Worm (Caenorhabditis elegans): ENCODE results near the gene gur-4.

Gene gur-4

ce11 chrII:14126841-14127240, 22.3 kb downstream of the gur-4 start, which contains the start of gene K09E4.3:
Gene K09E4.3 (minus strand): TSS chrII:14126941.
- TF ChIP-seq zfh-2 (GFP tag; conservative IDR thresholded peaks at IDR 0.05) (0 out of 2 replicates have a peak, but pooled peaks have one; percentile 27), Y95B8A.8 (GFP tag; IDR thresholded peaks at IDR 0.05) (no peak)

- TF ChIP-seq zfh-2 (GFP tag; conservative IDR thresholded peaks at IDR 0.05) (peak; percentile 73), pbrm-1 (GFP tag; IDR thresholded peaks at IDR 0.05) (no peak)
These were observed 24.6 kb downstream of the gur-4 start for ce11 chrII:14129191-14129590.

ce11 chrII:14132733-14133132, 28.2 kb downstream of the gur-4 start, which contains the start of gene algn-3:
Gene algn-3 (minus strand): TSS chrII:14132833.
- TF ChIP-seq F33H1.4 (GFP tag; IDR thresholded peaks at IDR 0.05) (no peak), rpc-1 (optimal IDR thresholded peaks at IDR 0.05) (no peak), rpc-1 (tag; optimal IDR thresholded peaks at IDR 0.05) (no peak), let-607 (tag; optimal IDR thresholded peaks at IDR 0.05) (no peak), rcor-1 (GFP tag; IDR thresholded peaks at IDR 0.05) (no peak), lin-26 (GFP tag; IDR thresholded peaks at IDR 0.05) (no peak)

- TF ChIP-seq cebp-1 (GFP tag; IDR thresholded peaks at IDR 0.05) (no peak), cebp-1 (tag; optimal IDR thresholded peaks at IDR 0.05) (no peak), aptf-2 (GFP tag; conservative IDR thresholded peaks at IDR 0.05) (no peak), B0261.1 (tag; optimal IDR thresholded peaks at IDR 0.05) (no peak), dpff-1 (tag; optimal IDR thresholded peaks at IDR 0.05) (no peak), nhr-120 (GFP tag; IDR thresholded peaks at IDR 0.05) (no peak), F49E8.2 (tag; optimal IDR thresholded peaks at IDR 0.05; ENCODE audit: insufficient read depth) (no peak), egl-44 (GFP tag; IDR thresholded peaks at IDR 0.05) (no peak), B0336.3 (GFP tag; IDR thresholded peaks at IDR 0.05) (no peak), egrh-3 (GFP tag; IDR thresholded peaks at IDR 0.05) (peak; percentile 24; the same call in 1 of the 2 replicates), zim-3 (tag; optimal IDR thresholded peaks at IDR 0.05) (no peak), Y95B8A.8 (GFP tag; IDR thresholded peaks at IDR 0.05) (no peak), repo-1 (tag; optimal IDR thresholded peaks at IDR 0.05) (no peak), hsf-1 (GFP tag; IDR thresholded peaks at IDR 0.05) (no peak), lsl-1 (GFP tag; optimal IDR thresholded peaks at IDR 0.05) (no peak), lag-1 (GFP tag; IDR thresholded peaks at IDR 0.05) (no peak), snpc-1.3 (tag; optimal IDR thresholded peaks at IDR 0.05; ENCODE audit: insufficient read depth) (no peak), zfh-2 (GFP tag; conservative IDR thresholded peaks at IDR 0.05) (peak; percentile 68)
These were observed 31.7 kb downstream of the gur-4 start for ce11 chrII:14136302-14136701.

ce11 chrII:14137538-14137937, 33.0 kb downstream of the gur-4 start, which contains the start of gene K09E4.1:
Gene K09E4.1 (plus strand): TSS chrII:14137838.
- TF ChIP-seq ceh-79 (tag; optimal IDR thresholded peaks at IDR 0.05) (no peak), F49E8.2 (tag; optimal IDR thresholded peaks at IDR 0.05; ENCODE audit: insufficient read depth) (no peak), lsy-27 (tag; optimal IDR thresholded peaks at IDR 0.05; ENCODE audit: borderline replicate concordance, insufficient read depth) (no peak), chd-7 (tag; optimal IDR thresholded peaks at IDR 0.05) (no peak), lir-1 (GFP tag; conservative IDR thresholded peaks at IDR 0.05) (no peak), somi-1 (GFP tag; optimal IDR thresholded peaks at IDR 0.05) (no peak), Y53G8AR.9 (GFP tag; conservative IDR thresholded peaks at IDR 0.05) (no peak), ztf-3 (GFP tag; optimal IDR thresholded peaks at IDR 0.05) (no peak), K11D2.4 (GFP tag; IDR thresholded peaks at IDR 0.05) (no peak), aptf-3 (GFP tag; IDR thresholded peaks at IDR 0.05) (no peak)

Data from whole organism, young adult.